Fruit fly (Drosophila melanogaster): ENCODE results near the gene beat-IIIa.

dm6 chr2L:17173181-17173580 lies 42.4 kb downstream of the beat-IIIa start, which contains the start of gene CG34169:
- TF ChIP-seq ttk (optimal IDR thresholded peaks at IDR 0.05) (no peak), psq (optimal IDR thresholded peaks at IDR 0.05) (no peak), Myc (optimal IDR thresholded peaks at IDR 0.05) (no peak)
